Worm (Caenorhabditis elegans) whole organism, early embryonic: ENCODE measurements around the gene mans-4.

ENCODE experiments used
- B0310.2 ChIP-seq: sonication (generic microtip); optimal IDR thresholded peaks from 2 replicates; lab custom pipeline; 2016; ENCODE audit warnings: mild to moderate bottlenecking, missing genetic modification characterization, missing compliant biosample characterization
- F13C5.2 ChIP-seq: sonication (generic microtip); optimal IDR thresholded peaks from 2 replicates; lab custom pipeline; 2017; ENCODE audit warnings: mild to moderate bottlenecking, missing genetic modification characterization, inconsistent platforms, missing compliant biosample characterization
- aly-1 ChIP-seq: sonication (generic microtip); optimal IDR thresholded peaks from 2 replicates; lab custom pipeline; 2016; ENCODE audit warnings: missing genetic modification characterization, missing compliant biosample characterization
- ama-1 ChIP-seq: fragments of 150-350 bp; optimal IDR thresholded peaks from 2 replicates; lab custom pipeline; 2014
- ceh-13 ChIP-seq: fragments of 200-800 bp; sonication (Bioruptor generic); optimal IDR thresholded peaks from 2 replicates; lab custom pipeline; 2018; ENCODE audit warnings: mild to moderate bottlenecking, missing genetic modification characterization, missing compliant biosample characterization
- ceh-36 ChIP-seq: sonication (generic microtip); optimal IDR thresholded peaks from 2 replicates; lab custom pipeline; 2016; ENCODE audit warnings: missing genetic modification characterization, inconsistent platforms, missing compliant biosample characterization
- flt-1 ChIP-seq: fragments of 200-800 bp; sonication (Bioruptor generic); IDR thresholded peaks from 2 replicates; pipeline ENCODE4 v1.3.6; 2022; ENCODE audit warnings: missing genetic modification characterization, missing compliant biosample characterization
- hmbx-1 ChIP-seq: sonication (generic microtip); optimal IDR thresholded peaks from 2 replicates; lab custom pipeline; 2016; ENCODE audit warnings: mild to moderate bottlenecking, missing genetic modification characterization, missing compliant biosample characterization
- hmg-4 ChIP-seq: fragments of 200-800 bp; sonication (Bioruptor generic); optimal IDR thresholded peaks from 2 replicates; lab custom pipeline; 2018; ENCODE audit warnings: mild to moderate bottlenecking, missing genetic modification characterization, missing compliant biosample characterization
- pes-1 ChIP-seq: fragments of 200-800 bp; sonication (Bioruptor generic); IDR thresholded peaks from 2 replicates; pipeline ENCODE4 v1.3.6; 2022; ENCODE audit warnings: missing genetic modification reagents, missing genetic modification characterization, missing compliant biosample characterization
- scrt-1 ChIP-seq: fragments of 200-800 bp; sonication (Bioruptor generic); IDR thresholded peaks from 2 replicates; pipeline ENCODE4 v1.3.6; 2022; ENCODE audit warnings: missing genetic modification characterization, missing compliant biosample characterization
- sea-1 ChIP-seq: fragments of 200-800 bp; sonication (Bioruptor generic); conservative IDR thresholded peaks from 2 replicates; pipeline ENCODE4 v1.3.6; 2022; ENCODE audit warnings: missing genetic modification characterization, missing compliant biosample characterization
- tbx-37 ChIP-seq: fragments of 200-800 bp; sonication (Bioruptor generic); conservative IDR thresholded peaks from 2 replicates; pipeline ENCODE4 v1.3.6; 2022; ENCODE audit warnings: missing genetic modification reagents, missing genetic modification characterization, missing compliant biosample characterization
- tra-4 ChIP-seq: sonication (generic microtip); optimal IDR thresholded peaks from 2 replicates; lab custom pipeline; 2017; ENCODE audit warnings: missing genetic modification characterization, missing compliant biosample characterization

ce11 chrIV:9074244-9074723 lies 4.1 kb downstream of the mans-4 start, which contains the start of gene mppb-1:
- TF ChIP-seq ama-1 (lab: Kevin White, UChicago) (no peak), sea-1 (GFP tag; lab: Robert Waterston, UW) (no peak), F13C5.2 (tag; lab: Kevin White, UChicago) (peak; percentile 23), tra-4 (tag; lab: Kevin White, UChicago) (no peak), hmbx-1 (tag; lab: Kevin White, UChicago) (no peak), tbx-37 (GFP tag; lab: Robert Waterston, UW) (peak; percentile 73), hmg-4 (GFP tag; lab: Kevin White, UChicago) (no peak), flt-1 (GFP tag; lab: Robert Waterston, UW) (no peak), aly-1 (tag; lab: Kevin White, UChicago) (no peak), ceh-13 (GFP tag; lab: Kevin White, UChicago) (no peak), ceh-36 (tag; lab: Kevin White, UChicago) (no peak), B0310.2 (tag; lab: Kevin White, UChicago) (no peak), pes-1 (GFP tag; lab: Robert Waterston, UW) (no peak), scrt-1 (no peak)
